Fruit fly (Drosophila melanogaster) whole organism, embryonic: ENCODE data around the gene CG12470.

Experiments used
- Atf3 ChIP-seq: fragments of 200-800 bp; sonication (Bioruptor generic); optimal IDR thresholded peaks from 3 replicates; lab custom pipeline; 2016; ENCODE audit warnings: missing biosample characterization, missing genetic modification characterization
- C15 ChIP-seq: fragments of 200-800 bp; sonication (Bioruptor generic); IDR thresholded peaks from 3 replicates; pipeline ENCODE4 v1.3.6; 2022; ENCODE audit warnings: missing biosample characterization, missing genetic modification characterization
- CG10321 ChIP-seq: fragments of 200-800 bp; sonication (Bioruptor generic); IDR thresholded peaks from 2 replicates; pipeline ENCODE4 v1.3.6; 2022; ENCODE audit warnings: missing biosample characterization, missing genetic modification characterization
- CG10462 ChIP-seq: fragments of 200-800 bp; sonication (Bioruptor generic); optimal IDR thresholded peaks from 2 replicates; lab custom pipeline; 2016; ENCODE audit warnings: missing biosample characterization, missing genetic modification characterization
- CG11085 ChIP-seq: fragments of 200-800 bp; sonication (Bioruptor generic); IDR thresholded peaks from 2 replicates; pipeline ENCODE4 v1.3.6; 2022; ENCODE audit warnings: missing biosample characterization, missing genetic modification characterization
- CG11247 ChIP-seq: fragments of 200-800 bp; sonication (Bioruptor generic); IDR thresholded peaks from 2 replicates; pipeline ENCODE4 v1.3.6; 2022; ENCODE audit warnings: missing biosample characterization, missing genetic modification characterization
- CG11398 ChIP-seq: fragments of 200-800 bp; sonication (Bioruptor generic); optimal IDR thresholded peaks from 2 replicates; lab custom pipeline; 2016; ENCODE audit warnings: missing biosample characterization, missing genetic modification characterization
- CG12104 ChIP-seq: fragments of 200-800 bp; sonication (Bioruptor generic); optimal IDR thresholded peaks from 3 replicates; lab custom pipeline; 2016; ENCODE audit warnings: missing biosample characterization, missing genetic modification characterization
- CG13894 ChIP-seq: fragments of 200-800 bp; sonication (Bioruptor generic); optimal IDR thresholded peaks from 3 replicates; lab custom pipeline; 2018; ENCODE audit warnings: missing biosample characterization, mild to moderate bottlenecking, missing genetic modification characterization, moderate library complexity
- CG15073 ChIP-seq: fragments of 200-800 bp; sonication (Bioruptor generic); optimal IDR thresholded peaks from 2 replicates; lab custom pipeline; 2016; ENCODE audit warnings: missing biosample characterization, missing genetic modification characterization
- CG17328 ChIP-seq: fragments of 200-800 bp; sonication (Bioruptor generic); IDR thresholded peaks from 2 replicates; pipeline ENCODE4 v1.3.6; 2022; ENCODE audit warnings: missing biosample characterization, missing genetic modification characterization
- CG17568 ChIP-seq: fragments of 200-800 bp; sonication (Bioruptor generic); optimal IDR thresholded peaks from 2 replicates; lab custom pipeline; 2018; ENCODE audit warnings: missing biosample characterization, mild to moderate bottlenecking, missing genetic modification characterization, moderate library complexity
- CG17802 ChIP-seq: fragments of 200-800 bp; sonication (Bioruptor generic); optimal IDR thresholded peaks from 2 replicates; lab custom pipeline; 2018; ENCODE audit warnings: missing biosample characterization, mild to moderate bottlenecking, missing genetic modification characterization, moderate library complexity
- CG30020 ChIP-seq: fragments of 200-800 bp; optimal IDR thresholded peaks from 2 replicates; lab custom pipeline; 2019; ENCODE audit warnings: missing biosample characterization, mild to moderate bottlenecking, missing genetic modification characterization, moderate library complexity
- CG34376 ChIP-seq: fragments of 200-800 bp; sonication (Bioruptor generic); optimal IDR thresholded peaks from 2 replicates; lab custom pipeline; 2018; ENCODE audit warnings: missing biosample characterization, mild to moderate bottlenecking, missing genetic modification characterization
- CG42726 ChIP-seq: fragments of 200-800 bp; sonication (Bioruptor generic); IDR thresholded peaks from 2 replicates; pipeline ENCODE4 v1.3.6; 2022; ENCODE audit warnings: missing biosample characterization, missing genetic modification characterization; ENCODE audit not compliant: partially characterized antibody
- CG4424 ChIP-seq: fragments of 200-800 bp; sonication (Bioruptor generic); optimal IDR thresholded peaks from 3 replicates; lab custom pipeline; 2016; ENCODE audit warnings: missing biosample characterization, missing genetic modification characterization
- CG4820 ChIP-seq: fragments of 200-800 bp; sonication (Bioruptor generic); optimal IDR thresholded peaks from 3 replicates; lab custom pipeline; 2016; ENCODE audit warnings: missing biosample characterization, missing genetic modification characterization
- CG5180 ChIP-seq: fragments of 200-800 bp; sonication (Bioruptor generic); optimal IDR thresholded peaks from 3 replicates; lab custom pipeline; 2017; ENCODE audit warnings: missing biosample characterization, missing genetic modification characterization, mild to moderate bottlenecking, moderate library complexity, missing genetic modification reagents
- CG6175 ChIP-seq: fragments of 200-800 bp; sonication (Bioruptor generic); IDR thresholded peaks from 3 replicates; pipeline ENCODE4 v1.3.6; 2022; ENCODE audit warnings: missing biosample characterization, missing genetic modification characterization
- CG7786 ChIP-seq: fragments of 200-800 bp; sonication (Bioruptor generic); optimal IDR thresholded peaks from 2 replicates; lab custom pipeline; 2016; ENCODE audit warnings: missing biosample characterization, missing genetic modification characterization
- CG8281 ChIP-seq: fragments of 200-800 bp; sonication (Bioruptor generic); optimal IDR thresholded peaks from 2 replicates; lab custom pipeline; 2018; ENCODE audit warnings: missing biosample characterization, mild to moderate bottlenecking, missing genetic modification characterization, moderate library complexity
- CG9727 ChIP-seq: fragments of 200-800 bp; sonication (Bioruptor generic); optimal IDR thresholded peaks from 3 replicates; lab custom pipeline; 2017; ENCODE audit warnings: missing biosample characterization, mild to moderate bottlenecking, missing genetic modification characterization
- Camta ChIP-seq: fragments of 200-800 bp; sonication (Bioruptor generic); optimal IDR thresholded peaks from 2 replicates; lab custom pipeline; 2016; ENCODE audit warnings: missing biosample characterization, missing genetic modification characterization
- D ChIP-seq, 2 experiments: fragments of 200-800 bp in 1 of 2; fragments of >200 bp in 1 of 2; sonication (Bioruptor generic) in 1 of 2; optimal IDR thresholded peaks; 2 replicates in 1 of 2; 3 replicates in 1 of 2; lab custom pipeline; 2017; ENCODE audit warnings: mild to moderate bottlenecking in 1 of 2, missing biosample characterization in 1 of 2, missing genetic modification characterization in 1 of 2, missing genetic modification reagents in 1 of 2
- ERR ChIP-seq: fragments of 200-800 bp; sonication (Bioruptor generic); optimal IDR thresholded peaks from 2 replicates; lab custom pipeline; 2016; ENCODE audit warnings: missing biosample characterization, missing genetic modification characterization
- Fer3 ChIP-seq: fragments of 200-800 bp; sonication (Bioruptor generic); optimal IDR thresholded peaks from 2 replicates; lab custom pipeline; 2018; ENCODE audit warnings: missing biosample characterization, mild to moderate bottlenecking, missing genetic modification characterization, moderate library complexity
- H15 ChIP-seq: fragments of 200-800 bp; sonication (Bioruptor generic); IDR thresholded peaks from 3 replicates; pipeline ENCODE4 v1.3.6; 2022; ENCODE audit warnings: missing biosample characterization, missing genetic modification characterization
- Lpt ChIP-seq: fragments of >200 bp; optimal IDR thresholded peaks from 2 replicates; lab custom pipeline; 2018; ENCODE audit warnings: missing biosample characterization, missing genetic modification characterization
- Nf-YA ChIP-seq: fragments of 200-800 bp; sonication (Bioruptor generic); IDR thresholded peaks from 2 replicates; pipeline ENCODE4 v1.3.6; 2022; ENCODE audit warnings: missing biosample characterization, missing genetic modification characterization
- Oli ChIP-seq: fragments of 200-800 bp; sonication (Bioruptor generic); optimal IDR thresholded peaks from 2 replicates; lab custom pipeline; 2018; ENCODE audit warnings: missing biosample characterization, mild to moderate bottlenecking, missing genetic modification characterization, moderate library complexity
- Optix ChIP-seq: fragments of 200-800 bp; sonication (Bioruptor generic); IDR thresholded peaks from 3 replicates; pipeline ENCODE4 v1.3.6; 2022; ENCODE audit warnings: missing biosample characterization, missing genetic modification characterization
- Spps ChIP-seq: fragments of 200-800 bp; sonication (Bioruptor generic); optimal IDR thresholded peaks from 2 replicates; lab custom pipeline; 2018; ENCODE audit warnings: missing biosample characterization, mild to moderate bottlenecking, missing genetic modification characterization
- Sry-δ ChIP-seq: fragments of 200-800 bp; sonication (Bioruptor generic); optimal IDR thresholded peaks from 2 replicates; lab custom pipeline; 2016; ENCODE audit warnings: missing biosample characterization, missing genetic modification characterization
- Trl ChIP-seq, 3 experiments: fragments of >200 bp in 2 of 3; fragments of 200-800 bp in 1 of 3; sonication (Bioruptor generic) in 1 of 3; optimal IDR thresholded peaks; 2 replicates in 1 of 3; 3 replicates in 2 of 3; lab custom pipeline; 2016 to 2017; ENCODE audit warnings: missing biosample characterization in 1 of 3, missing genetic modification characterization in 1 of 3
- bab2 ChIP-seq: fragments of 200-800 bp; sonication (Bioruptor generic); optimal IDR thresholded peaks from 2 replicates; lab custom pipeline; 2016; ENCODE audit warnings: missing biosample characterization, missing genetic modification characterization
- bsh ChIP-seq, 2 experiments: fragments of 200-800 bp; sonication (Bioruptor generic); optimal IDR thresholded peaks; 2 replicates each; lab custom pipeline; 2017 to 2018; ENCODE audit warnings: mild to moderate bottlenecking in 2 of 2, missing biosample characterization in 2 of 2, missing genetic modification characterization in 2 of 2, moderate library complexity in 1 of 2
- chm ChIP-seq: fragments of 200-800 bp; sonication (Bioruptor generic); IDR thresholded peaks from 2 replicates; pipeline ENCODE4 v1.3.6; 2022; ENCODE audit warnings: missing biosample characterization, missing genetic modification characterization
- da ChIP-seq: fragments of 200-800 bp; sonication (Bioruptor generic); optimal IDR thresholded peaks from 2 replicates; lab custom pipeline; 2016; ENCODE audit warnings: missing biosample characterization, missing genetic modification characterization
- dimm ChIP-seq: fragments of 200-800 bp; sonication (Bioruptor generic); IDR thresholded peaks from 2 replicates; pipeline ENCODE4 v1.3.6; 2022; ENCODE audit warnings: missing biosample characterization, missing genetic modification characterization
- ems ChIP-seq: fragments of 200-800 bp; sonication (Bioruptor generic); optimal IDR thresholded peaks from 3 replicates; lab custom pipeline; 2016; ENCODE audit warnings: missing biosample characterization, missing genetic modification characterization
- gfzf ChIP-seq: fragments of 200-800 bp; sonication (Bioruptor generic); optimal IDR thresholded peaks from 2 replicates; lab custom pipeline; 2016; ENCODE audit warnings: missing biosample characterization, mild to moderate bottlenecking, missing genetic modification characterization, moderate library complexity
- nerfin-1 ChIP-seq: fragments of 200-800 bp; sonication (Bioruptor generic); optimal IDR thresholded peaks from 3 replicates; lab custom pipeline; 2019; ENCODE audit warnings: missing biosample characterization, mild to moderate bottlenecking, missing genetic modification characterization, moderate library complexity
- onecut ChIP-seq: fragments of 200-800 bp; sonication (Bioruptor generic); IDR thresholded peaks from 2 replicates; pipeline ENCODE4 v1.3.6; 2022; ENCODE audit warnings: missing biosample characterization, missing genetic modification characterization
- salm ChIP-seq: fragments of 200-800 bp; sonication (Bioruptor generic); optimal IDR thresholded peaks from 2 replicates; lab custom pipeline; 2018; ENCODE audit warnings: missing biosample characterization, mild to moderate bottlenecking, missing genetic modification characterization
- shn ChIP-seq: fragments of 200-800 bp; sonication (Bioruptor generic); optimal IDR thresholded peaks from 3 replicates; lab custom pipeline; 2016; ENCODE audit warnings: missing biosample characterization, missing genetic modification characterization
- sim ChIP-seq: fragments of 200-800 bp; sonication (Bioruptor generic); IDR thresholded peaks from 2 replicates; pipeline ENCODE4 v1.3.6; 2022; ENCODE audit warnings: missing biosample characterization, missing genetic modification characterization
- slp2 ChIP-seq: fragments of 200-800 bp; sonication (Bioruptor generic); optimal IDR thresholded peaks from 2 replicates; lab custom pipeline; 2016; ENCODE audit warnings: missing biosample characterization, missing genetic modification characterization
- sqz ChIP-seq: fragments of 200-800 bp; sonication (Bioruptor generic); optimal IDR thresholded peaks from 3 replicates; lab custom pipeline; 2018; ENCODE audit warnings: missing biosample characterization, mild to moderate bottlenecking, missing genetic modification characterization
- tap ChIP-seq: fragments of 200-800 bp; optimal IDR thresholded peaks from 3 replicates; lab custom pipeline; 2019; ENCODE audit warnings: missing biosample characterization, mild to moderate bottlenecking, missing genetic modification characterization, moderate library complexity

CG12470 gene

dm6 chrX:263728-264344 lies 43.6 kb upstream of the CG12470 start, which contains the start of gene CG13377 (continued):
- TF ChIP-seq nerfin-1 (no peak), D (optimal IDR thresholded peaks at IDR 0.05; lab: Kevin White, UChicago) (no peak), D (GFP tag; optimal IDR thresholded peaks at IDR 0.05; lab: Kevin White, UChicago) (no peak), Camta (GFP tag; lab: Kevin White, UChicago) (no peak), CG6175 (GFP tag; lab: Robert Waterston, UW) (no peak), CG17802 (tag; lab: Kevin White, UChicago) (no peak), CG4820 (GFP tag; lab: Kevin White, UChicago) (peak; percentile 3), slp2 (GFP tag; lab: Kevin White, UChicago) (no peak), Trl (optimal IDR thresholded peaks at IDR 0.05; lab: Kevin White, UChicago) (no peak), Trl (GFP tag; optimal IDR thresholded peaks at IDR 0.05; lab: Kevin White, UChicago) (no peak), shn (no peak), Sry-δ (GFP tag; lab: Kevin White, UChicago) (no peak), CG4424 (GFP tag; lab: Kevin White, UChicago) (no peak), sqz (GFP tag; lab: Kevin White, UChicago) (peak; percentile 25), CG17568 (peak; percentile 1), bsh (GFP tag; optimal IDR thresholded peaks at IDR 0.05; lab: Kevin White, UChicago) (peak in 1 of 2 experiments; percentile 40), CG42726 (GFP tag; lab: Robert Waterston, UW) (no peak), gfzf (GFP tag; lab: Kevin White, UChicago) (no peak), CG34376 (GFP tag; lab: Kevin White, UChicago) (no peak), dimm (GFP tag; lab: Robert Waterston, UW) (no peak), H15 (GFP tag; lab: Robert Waterston, UW) (no peak), salm (no peak), Atf3 (GFP tag; lab: Kevin White, UChicago) (no peak), CG13894 (peak; percentile 93), tap (tag; lab: Kevin White, UChicago) (no peak), chm (GFP tag; lab: Robert Waterston, UW) (no peak), Nf-YA (GFP tag; lab: Robert Waterston, UW) (no peak), Optix (GFP tag; lab: Robert Waterston, UW) (no peak), bab2 (GFP tag; lab: Kevin White, UChicago) (no peak), CG9727 (GFP tag; lab: Kevin White, UChicago) (no peak), CG11247 (GFP tag; lab: Robert Waterston, UW) (no peak), CG17328 (GFP tag; lab: Robert Waterston, UW) (peak; percentile 25; the same call in 1 of the 2 replicates), da (GFP tag; lab: Kevin White, UChicago) (no peak), CG30020 (tag; lab: Kevin White, UChicago) (no peak), CG5180 (GFP tag; lab: Kevin White, UChicago) (no peak), Spps (tag; lab: Kevin White, UChicago) (no peak), CG15073 (GFP tag; lab: Kevin White, UChicago) (no peak), C15 (GFP tag; lab: Robert Waterston, UW) (no peak), sim (GFP tag; lab: Robert Waterston, UW) (no peak), onecut (GFP tag; lab: Robert Waterston, UW) (no peak), CG11085 (GFP tag; lab: Robert Waterston, UW) (no peak), CG10462 (GFP tag; lab: Kevin White, UChicago) (no peak), Lpt (no peak), CG8281 (tag; lab: Kevin White, UChicago) (no peak), Oli (tag; lab: Kevin White, UChicago) (peak; percentile 17), Fer3 (tag; lab: Kevin White, UChicago) (peak; percentile 15), CG11398 (GFP tag; lab: Kevin White, UChicago) (no peak), ems (GFP tag; lab: Kevin White, UChicago) (no peak), ERR (GFP tag; lab: Kevin White, UChicago) (no peak), CG12104 (GFP tag; lab: Kevin White, UChicago) (no peak), CG7786 (no peak), CG10321 (GFP tag; lab: Robert Waterston, UW) (no peak)
